Worm (Caenorhabditis elegans) whole organism, midembryonic: ENCODE results near the gene Y102A5C.27.

Experiments
- cog-1 ChIP-seq: sonication (generic microtip); optimal IDR thresholded peaks from 2 replicates; lab custom pipeline; 2016; ENCODE audit warnings: missing genetic modification characterization, missing compliant biosample characterization
- ztf-23 ChIP-seq: fragments of 200-800 bp; sonication (Bioruptor generic); IDR thresholded peaks from 2 replicates; pipeline ENCODE4 v1.3.6; 2022; ENCODE audit warnings: missing genetic modification reagents, missing genetic modification characterization, missing compliant biosample characterization

ce11 chrV:17014050-17014449 lies 25.5 kb upstream of the Y102A5C.27 start, which contains the start of gene clc-13:
- TF ChIP-seq ztf-23 (no peak), cog-1 (tag; lab: Kevin White, UChicago) (no peak)
